Fruit fly (Drosophila melanogaster) whole organism, prepupa: ENCODE data around the gene mRpL35.

Source experiments
- Blimp-1 ChIP-seq: fragments of 200-800 bp; sonication (Bioruptor generic); optimal IDR thresholded peaks from 3 replicates; lab custom pipeline; 2017; ENCODE audit warnings: missing biosample characterization, missing genetic modification characterization, mild to moderate bottlenecking, moderate library complexity, missing genetic modification reagents
- CG10631 ChIP-seq: fragments of 200-800 bp; sonication (Bioruptor generic); optimal IDR thresholded peaks from 2 replicates; lab custom pipeline; 2016; ENCODE audit warnings: missing biosample characterization, missing genetic modification characterization
- CG10669 ChIP-seq: fragments of 200-800 bp; sonication (Bioruptor generic); optimal IDR thresholded peaks from 3 replicates; lab custom pipeline; 2018; ENCODE audit warnings: missing biosample characterization, mild to moderate bottlenecking, missing genetic modification characterization, moderate library complexity
- CG11294 ChIP-seq: fragments of 200-800 bp; sonication (Bioruptor generic); IDR thresholded peaks from 2 replicates; pipeline ENCODE4 v1.3.6; 2022; ENCODE audit warnings: missing biosample characterization, missing genetic modification characterization
- CG11762 ChIP-seq: fragments of 200-800 bp; sonication (Bioruptor generic); optimal IDR thresholded peaks from 3 replicates; lab custom pipeline; 2016; ENCODE audit warnings: missing biosample characterization, missing genetic modification characterization; ENCODE audit not compliant: insufficient read depth
- CG11902 ChIP-seq: fragments of 200-800 bp; sonication (Bioruptor generic); optimal IDR thresholded peaks from 3 replicates; lab custom pipeline; 2016; ENCODE audit warnings: missing biosample characterization, missing genetic modification characterization
- CG15336 ChIP-seq: fragments of 200-800 bp; sonication (Bioruptor generic); IDR thresholded peaks from 2 replicates; pipeline ENCODE4 v1.3.6; 2022; ENCODE audit warnings: missing biosample characterization, missing genetic modification characterization
- CG1621 ChIP-seq: fragments of 200-800 bp; sonication (Bioruptor generic); optimal IDR thresholded peaks from 3 replicates; lab custom pipeline; 2018; ENCODE audit warnings: missing biosample characterization, mild to moderate bottlenecking, missing genetic modification characterization
- CG16779 ChIP-seq: fragments of 200-800 bp; sonication (Bioruptor generic); optimal IDR thresholded peaks from 3 replicates; lab custom pipeline; 2017; ENCODE audit warnings: missing biosample characterization, mild to moderate bottlenecking, missing genetic modification characterization
- CG3032 ChIP-seq: fragments of 200-800 bp; optimal IDR thresholded peaks from 2 replicates; lab custom pipeline; 2019; ENCODE audit warnings: missing biosample characterization, mild to moderate bottlenecking, missing genetic modification characterization, moderate library complexity
- CG31627 ChIP-seq: fragments of 200-800 bp; sonication (Bioruptor generic); optimal IDR thresholded peaks from 3 replicates; lab custom pipeline; 2016; ENCODE audit warnings: missing biosample characterization, missing genetic modification characterization
- CG32006 ChIP-seq: fragments of 200-800 bp; sonication (Bioruptor generic); optimal IDR thresholded peaks from 3 replicates; lab custom pipeline; 2017; ENCODE audit warnings: missing biosample characterization, mild to moderate bottlenecking, missing genetic modification characterization
- CG34406 ChIP-seq: fragments of 200-800 bp; sonication (Bioruptor generic); optimal IDR thresholded peaks from 3 replicates; lab custom pipeline; 2016; ENCODE audit warnings: missing biosample characterization, missing genetic modification characterization
- CG3919 ChIP-seq: fragments of 200-800 bp; sonication (Bioruptor generic); optimal IDR thresholded peaks from 3 replicates; lab custom pipeline; 2016; ENCODE audit warnings: missing biosample characterization, missing genetic modification characterization
- CG4318 ChIP-seq: fragments of 200-800 bp; sonication (Bioruptor generic); optimal IDR thresholded peaks from 3 replicates; lab custom pipeline; 2017; ENCODE audit warnings: missing biosample characterization, mild to moderate bottlenecking, missing genetic modification characterization
- CG6276 ChIP-seq: fragments of 200-800 bp; sonication (Bioruptor generic); optimal IDR thresholded peaks from 2 replicates; lab custom pipeline; 2017; ENCODE audit warnings: missing biosample characterization, mild to moderate bottlenecking, missing genetic modification characterization
- CG6792 ChIP-seq: fragments of 200-800 bp; sonication (Bioruptor generic); optimal IDR thresholded peaks from 3 replicates; lab custom pipeline; 2016; ENCODE audit warnings: missing biosample characterization, missing genetic modification characterization
- CG6808 ChIP-seq: fragments of 200-800 bp; sonication (Bioruptor generic); optimal IDR thresholded peaks from 3 replicates; lab custom pipeline; 2017; ENCODE audit warnings: missing biosample characterization, missing genetic modification characterization, mild to moderate bottlenecking, moderate library complexity, missing genetic modification reagents
- CG6854 ChIP-seq: fragments of 200-800 bp; sonication (Bioruptor generic); optimal IDR thresholded peaks from 2 replicates; lab custom pipeline; 2017; ENCODE audit warnings: missing biosample characterization, mild to moderate bottlenecking, missing genetic modification characterization
- CG7368 ChIP-seq: fragments of 200-800 bp; sonication (Bioruptor generic); optimal IDR thresholded peaks from 3 replicates; lab custom pipeline; 2016; ENCODE audit warnings: missing biosample characterization, missing genetic modification characterization
- CG8119 ChIP-seq: fragments of 200-800 bp; sonication (Bioruptor generic); IDR thresholded peaks from 3 replicates; pipeline ENCODE4 v1.3.6; 2022; ENCODE audit warnings: missing biosample characterization, missing genetic modification characterization
- CG8319 ChIP-seq: fragments of 200-800 bp; sonication (Bioruptor generic); optimal IDR thresholded peaks from 3 replicates; lab custom pipeline; 2016; ENCODE audit warnings: missing biosample characterization, missing genetic modification characterization
- CG9139 ChIP-seq: fragments of 200-800 bp; sonication (Bioruptor generic); optimal IDR thresholded peaks from 3 replicates; lab custom pipeline; 2017; ENCODE audit warnings: missing biosample characterization, mild to moderate bottlenecking, missing genetic modification characterization
- Eip75B ChIP-seq: fragments of 200-800 bp; sonication (Bioruptor generic); optimal IDR thresholded peaks from 3 replicates; lab custom pipeline; 2016; ENCODE audit warnings: missing biosample characterization, missing genetic modification characterization
- Eip78C ChIP-seq: fragments of 200-800 bp; sonication (Bioruptor generic); peaks from one replicate; lab custom pipeline; 2016; ENCODE audit warnings: missing biosample characterization, missing genetic modification characterization
- Eip93F ChIP-seq: fragments of 200-800 bp; sonication (Bioruptor generic); optimal IDR thresholded peaks from 2 replicates; lab custom pipeline; 2016; ENCODE audit warnings: missing biosample characterization, mild to moderate bottlenecking, missing genetic modification characterization
- Ets96B ChIP-seq: fragments of 200-800 bp; optimal IDR thresholded peaks from 2 replicates; lab custom pipeline; 2019; ENCODE audit warnings: missing biosample characterization, mild to moderate bottlenecking, missing genetic modification characterization, moderate library complexity
- Gug ChIP-seq: fragments of 200-800 bp; sonication (Bioruptor generic); IDR thresholded peaks from 2 replicates; pipeline ENCODE4 v1.3.6; 2022; ENCODE audit warnings: missing biosample characterization, missing genetic modification characterization
- Hr38 ChIP-seq: sonication (Bioruptor generic); optimal IDR thresholded peaks from 2 replicates; lab custom pipeline; 2016; ENCODE audit warnings: missing biosample characterization, missing genetic modification characterization
- Hr4 ChIP-seq: fragments of 200-800 bp; sonication (Bioruptor generic); optimal IDR thresholded peaks from 3 replicates; lab custom pipeline; 2016; ENCODE audit warnings: missing biosample characterization, missing genetic modification characterization
- Lpt ChIP-seq: fragments of 200-800 bp; sonication (Bioruptor generic); optimal IDR thresholded peaks from 3 replicates; lab custom pipeline; 2016; ENCODE audit warnings: missing biosample characterization, missing genetic modification characterization
- Met ChIP-seq: fragments of 200-800 bp; sonication (Bioruptor generic); optimal IDR thresholded peaks from 3 replicates; lab custom pipeline; 2016; ENCODE audit warnings: missing biosample characterization, missing genetic modification characterization
- OdsH ChIP-seq: fragments of 200-800 bp; sonication (Bioruptor generic); optimal IDR thresholded peaks from 3 replicates; lab custom pipeline; 2016; ENCODE audit warnings: missing biosample characterization, missing genetic modification characterization
- Smox ChIP-seq: fragments of 200-800 bp; sonication (Bioruptor generic); optimal IDR thresholded peaks from 3 replicates; lab custom pipeline; 2016; ENCODE audit warnings: missing biosample characterization, missing genetic modification characterization
- Sox102F ChIP-seq: fragments of 200-800 bp; sonication (Bioruptor generic); optimal IDR thresholded peaks from 2 replicates; lab custom pipeline; 2016; ENCODE audit warnings: missing biosample characterization, mild to moderate bottlenecking, missing genetic modification characterization
- Sox14 ChIP-seq: fragments of 200-800 bp; sonication (Bioruptor generic); optimal IDR thresholded peaks from 3 replicates; lab custom pipeline; 2016; ENCODE audit warnings: missing biosample characterization, missing genetic modification characterization
- Sox15 ChIP-seq: fragments of 200-800 bp; sonication (Bioruptor generic); optimal IDR thresholded peaks from 3 replicates; lab custom pipeline; 2016; ENCODE audit warnings: missing biosample characterization, missing genetic modification characterization
- achi ChIP-seq: fragments of 200-800 bp; sonication (Bioruptor generic); optimal IDR thresholded peaks from 3 replicates; lab custom pipeline; 2016; ENCODE audit warnings: missing biosample characterization, missing genetic modification characterization
- acj6 ChIP-seq: fragments of 200-800 bp; sonication (Bioruptor generic); optimal IDR thresholded peaks from 3 replicates; lab custom pipeline; 2016; ENCODE audit warnings: missing biosample characterization, missing genetic modification characterization
- cyc ChIP-seq: fragments of 200-800 bp; sonication (Bioruptor generic); optimal IDR thresholded peaks from 3 replicates; lab custom pipeline; 2016; ENCODE audit warnings: missing biosample characterization, missing genetic modification characterization
- dac ChIP-seq: fragments of 200-800 bp; sonication (Bioruptor generic); optimal IDR thresholded peaks from 2 replicates; lab custom pipeline; 2017; ENCODE audit warnings: missing biosample characterization, mild to moderate bottlenecking, missing genetic modification characterization
- eg ChIP-seq: fragments of 200-800 bp; sonication (Bioruptor generic); IDR thresholded peaks from 3 replicates; pipeline ENCODE4 v1.3.6; 2022; ENCODE audit warnings: missing biosample characterization, missing genetic modification characterization
- esn ChIP-seq: fragments of 200-800 bp; sonication (Bioruptor generic); optimal IDR thresholded peaks from 2 replicates; lab custom pipeline; 2016; ENCODE audit warnings: missing biosample characterization, mild to moderate bottlenecking, missing genetic modification characterization, moderate library complexity
- fd59A ChIP-seq: fragments of 200-800 bp; sonication (Bioruptor generic); optimal IDR thresholded peaks from 2 replicates; lab custom pipeline; 2017; ENCODE audit warnings: missing biosample characterization, mild to moderate bottlenecking, missing genetic modification characterization, missing genetic modification reagents
- fd85E ChIP-seq: fragments of 200-800 bp; sonication (Bioruptor generic); optimal IDR thresholded peaks from 3 replicates; lab custom pipeline; 2016; ENCODE audit warnings: missing biosample characterization, missing genetic modification characterization
- fkh ChIP-seq: fragments of 200-800 bp; sonication (Bioruptor generic); optimal IDR thresholded peaks from 3 replicates; lab custom pipeline; 2017; ENCODE audit warnings: missing biosample characterization, mild to moderate bottlenecking, missing genetic modification characterization, moderate library complexity
- lz ChIP-seq: fragments of 200-800 bp; sonication (Bioruptor generic); optimal IDR thresholded peaks from 3 replicates; lab custom pipeline; 2016; ENCODE audit warnings: missing biosample characterization, missing genetic modification characterization
- salr ChIP-seq, 2 experiments: fragments of 200-800 bp; sonication (Bioruptor generic); optimal IDR thresholded peaks; 3 replicates each; lab custom pipeline; 2016 to 2018; ENCODE audit warnings: missing biosample characterization in 2 of 2, missing genetic modification characterization in 2 of 2, mild to moderate bottlenecking in 1 of 2
- spab ChIP-seq: fragments of 200-800 bp; sonication (Bioruptor generic); optimal IDR thresholded peaks from 2 replicates; lab custom pipeline; 2017; ENCODE audit warnings: missing biosample characterization, mild to moderate bottlenecking, missing genetic modification characterization, missing genetic modification reagents
- svp ChIP-seq: fragments of 200-800 bp; sonication (Bioruptor generic); peaks from one replicate; lab custom pipeline; 2016; ENCODE audit warnings: missing biosample characterization, missing genetic modification characterization
- topi ChIP-seq: fragments of 200-800 bp; sonication (Bioruptor generic); optimal IDR thresholded peaks from 3 replicates; lab custom pipeline; 2016; ENCODE audit warnings: missing biosample characterization, missing genetic modification characterization
- vri ChIP-seq: fragments of 200-800 bp; sonication (Bioruptor generic); optimal IDR thresholded peaks from 3 replicates; lab custom pipeline; 2016; ENCODE audit warnings: missing biosample characterization, mild to moderate bottlenecking, missing genetic modification characterization

mRpL35 gene

dm6 chr3R:22057083-22057482 lies 33.8 kb downstream of the mRpL35 start:
- TF ChIP-seq CG3032 (tag; lab: Kevin White, UChicago) (no peak), fkh (GFP tag; lab: Kevin White, UChicago) (peak; percentile 70), Sox102F (peak; percentile 3)

- no peak for TF ChIP-seq Lpt (GFP tag; lab: Kevin White, UChicago)
- peak; percentile 47 for TF ChIP-seq Eip78C
- TF ChIP-seq CG8119 (GFP tag; lab: Robert Waterston, UW): no peak
- TF ChIP-seq eg: no peak
- no peak for TF ChIP-seq fd59A (GFP tag; lab: Kevin White, UChicago)
- TF ChIP-seq CG6854 (GFP tag; lab: Kevin White, UChicago): no peak
- no peak for TF ChIP-seq Gug (GFP tag; lab: Robert Waterston, UW)
- TF ChIP-seq CG1621 (tag; lab: Kevin White, UChicago): no peak
- TF ChIP-seq CG15336 (GFP tag; lab: Robert Waterston, UW): no peak
- no peak for TF ChIP-seq CG34406
- no peak for TF ChIP-seq Ets96B
- no peak for TF ChIP-seq Blimp-1
- no peak for TF ChIP-seq CG32006 (GFP tag; lab: Kevin White, UChicago)
- TF ChIP-seq Eip75B (GFP tag; lab: Kevin White, UChicago): no peak
- TF ChIP-seq CG6808 (GFP tag; lab: Kevin White, UChicago): no peak
- no peak for TF ChIP-seq CG7368 (GFP tag; lab: Kevin White, UChicago)
- TF ChIP-seq CG11762 (GFP tag; lab: Kevin White, UChicago): no peak
- no peak for TF ChIP-seq acj6
- TF ChIP-seq CG11294: no peak
- TF ChIP-seq fd85E (GFP tag; lab: Kevin White, UChicago): no peak
- TF ChIP-seq Sox15 (GFP tag; lab: Kevin White, UChicago): no peak
- no peak for TF ChIP-seq CG10631
- no peak for TF ChIP-seq esn (GFP tag; lab: Kevin White, UChicago)
- TF ChIP-seq salr (GFP tag; optimal IDR thresholded peaks at IDR 0.05; lab: Kevin White, UChicago): no peak
- TF ChIP-seq Smox (GFP tag; lab: Kevin White, UChicago): no peak
- no peak for TF ChIP-seq dac (GFP tag; lab: Kevin White, UChicago)
- no peak for TF ChIP-seq Met (GFP tag; lab: Kevin White, UChicago)
- no peak for TF ChIP-seq CG6276
- TF ChIP-seq topi (GFP tag; lab: Kevin White, UChicago): no peak
- no peak for TF ChIP-seq Hr38 (GFP tag; lab: Kevin White, UChicago)
- TF ChIP-seq Sox14 (GFP tag; lab: Kevin White, UChicago): no peak
- no peak for TF ChIP-seq CG16779
- TF ChIP-seq CG4318 (GFP tag; lab: Kevin White, UChicago): no peak
- no peak for TF ChIP-seq CG6792 (GFP tag; lab: Kevin White, UChicago)
- TF ChIP-seq Sox102F: no peak
- no peak for TF ChIP-seq lz
- TF ChIP-seq CG3919 (GFP tag; lab: Kevin White, UChicago): no peak
- TF ChIP-seq svp (GFP tag; lab: Kevin White, UChicago): peak; percentile 92
- no peak for TF ChIP-seq spab (GFP tag; lab: Kevin White, UChicago)
- no peak for TF ChIP-seq Eip93F (GFP tag; lab: Kevin White, UChicago)
- no peak for TF ChIP-seq CG10669
- TF ChIP-seq achi (GFP tag; lab: Kevin White, UChicago): no peak
- no peak for TF ChIP-seq cyc (GFP tag; lab: Kevin White, UChicago)
- no peak for TF ChIP-seq CG31627
- TF ChIP-seq CG8319 (GFP tag; lab: Kevin White, UChicago): no peak
- TF ChIP-seq CG11902 (GFP tag; lab: Kevin White, UChicago): no peak
- no peak for TF ChIP-seq Hr4
- TF ChIP-seq vri (GFP tag; lab: Kevin White, UChicago): no peak
- no peak for TF ChIP-seq OdsH
- peak; percentile 35 for TF ChIP-seq CG9139 (GFP tag; lab: Kevin White, UChicago)
Observed at dm6 chr3R:22066440-22066839, 43.1 kb downstream of the mRpL35 start.
